Worm (Caenorhabditis elegans) whole organism, late embryonic: ENCODE measurements around the gene srh-38.
"Not testable (repeated sequence)": the region's sequence is repeated elsewhere in the genome, so short reads cannot be mapped to it uniquely, and the experiment has no call there.

Experiments
- C38D4.7 ChIP-seq: fragments of 200-800 bp; sonication (Bioruptor generic); optimal IDR thresholded peaks from 2 replicates; lab custom pipeline; 2018; ENCODE audit warnings: mild to moderate bottlenecking, missing genetic modification characterization, moderate library complexity, missing compliant biosample characterization
- K09A11.1 ChIP-seq: sonication (generic microtip); optimal IDR thresholded peaks from 2 replicates; lab custom pipeline; 2017; ENCODE audit warnings: antibody characterized with exemption, mild to moderate bottlenecking, missing genetic modification characterization, missing compliant biosample characterization; ENCODE audit not compliant: insufficient read depth
- T23F11.4 ChIP-seq: fragments of 200-800 bp; sonication (Bioruptor generic); optimal IDR thresholded peaks from 2 replicates; lab custom pipeline; 2018; ENCODE audit warnings: mild to moderate bottlenecking, missing genetic modification characterization, missing compliant biosample characterization
- ceh-22 ChIP-seq: sonication (generic microtip); optimal IDR thresholded peaks from 2 replicates; lab custom pipeline; 2017; ENCODE audit warnings: missing biosample characterization, missing genetic modification characterization
- ceh-24 ChIP-seq: sonication (generic microtip); optimal IDR thresholded peaks from 2 replicates; lab custom pipeline; 2016; ENCODE audit warnings: mild to moderate bottlenecking, missing genetic modification characterization, missing compliant biosample characterization
- ceh-30 ChIP-seq: fragments of 150-350 bp; optimal IDR thresholded peaks from 2 replicates; lab custom pipeline; 2014; ENCODE audit warnings: missing biosample characterization, missing genetic modification characterization
- ceh-31 ChIP-seq: sonication (generic microtip); optimal IDR thresholded peaks from 2 replicates; lab custom pipeline; 2016; ENCODE audit warnings: missing genetic modification characterization, missing compliant biosample characterization
- ceh-6 ChIP-seq: fragments of 200-800 bp; sonication (Bioruptor generic); optimal IDR thresholded peaks from 2 replicates; lab custom pipeline; 2018; ENCODE audit warnings: mild to moderate bottlenecking, missing genetic modification characterization, missing compliant biosample characterization
- elt-4 ChIP-seq: sonication (generic microtip); optimal IDR thresholded peaks from 2 replicates; lab custom pipeline; 2016; ENCODE audit warnings: missing genetic modification characterization, missing compliant biosample characterization
- gmeb-2 ChIP-seq: sonication (generic microtip); optimal IDR thresholded peaks from 2 replicates; lab custom pipeline; 2016; ENCODE audit warnings: missing genetic modification characterization, inconsistent platforms, missing compliant biosample characterization
- hlh-15 ChIP-seq: sonication (generic microtip); optimal IDR thresholded peaks from 2 replicates; lab custom pipeline; 2016; ENCODE audit warnings: missing genetic modification characterization, missing compliant biosample characterization
- hlh-30 ChIP-seq: sonication (generic microtip); optimal IDR thresholded peaks from 2 replicates; lab custom pipeline; 2017; ENCODE audit warnings: antibody characterized with exemption, missing genetic modification characterization, missing compliant biosample characterization; ENCODE audit not compliant: insufficient read depth
- hlh-6 ChIP-seq: sonication (generic microtip); optimal IDR thresholded peaks from 2 replicates; lab custom pipeline; 2016; ENCODE audit warnings: missing genotype, missing genetic modification characterization, missing compliant biosample characterization
- hlh-8 ChIP-seq: sonication (generic microtip); optimal IDR thresholded peaks from 2 replicates; lab custom pipeline; 2016; ENCODE audit warnings: missing genotype, missing genetic modification characterization, missing compliant biosample characterization
- lim-6 ChIP-seq: sonication (generic microtip); optimal IDR thresholded peaks from 2 replicates; lab custom pipeline; 2016; ENCODE audit warnings: missing genetic modification characterization, missing compliant biosample characterization
- lin-11 ChIP-seq: fragments of 200-800 bp; sonication (Bioruptor generic); optimal IDR thresholded peaks from 2 replicates; lab custom pipeline; 2018; ENCODE audit warnings: mild to moderate bottlenecking, missing genetic modification characterization, missing compliant biosample characterization
- mec-3 ChIP-seq: sonication (generic microtip); optimal IDR thresholded peaks from 2 replicates; lab custom pipeline; 2016; ENCODE audit warnings: borderline replicate concordance, missing genetic modification characterization, missing compliant biosample characterization
- npax-4 ChIP-seq: sonication (generic microtip); optimal IDR thresholded peaks from 2 replicates; lab custom pipeline; 2016; ENCODE audit warnings: missing genetic modification characterization, missing compliant biosample characterization
- odd-2 ChIP-seq: sonication (generic microtip); optimal IDR thresholded peaks from 2 replicates; lab custom pipeline; 2017; ENCODE audit warnings: antibody characterized with exemption, mild to moderate bottlenecking, missing genetic modification characterization, missing compliant biosample characterization
- pat-9 ChIP-seq: fragments of 200-800 bp; sonication (Bioruptor generic); optimal IDR thresholded peaks from 2 replicates; lab custom pipeline; 2018; ENCODE audit warnings: mild to moderate bottlenecking, missing genetic modification characterization, moderate library complexity, missing compliant biosample characterization
- pha-2 ChIP-seq: sonication (generic microtip); optimal IDR thresholded peaks from 2 replicates; lab custom pipeline; 2017; ENCODE audit warnings: mild to moderate bottlenecking, missing genetic modification characterization, missing compliant biosample characterization
- pqm-1 ChIP-seq: sonication (generic microtip); optimal IDR thresholded peaks from 2 replicates; lab custom pipeline; 2016; ENCODE audit warnings: missing genetic modification characterization, missing compliant biosample characterization
- ref-2 ChIP-seq: sonication (generic microtip); optimal IDR thresholded peaks from 2 replicates; lab custom pipeline; 2016; ENCODE audit warnings: missing genetic modification characterization, missing compliant biosample characterization
- sdc-2 ChIP-seq: sonication (generic microtip); optimal IDR thresholded peaks from 2 replicates; lab custom pipeline; 2016; ENCODE audit warnings: missing genotype, missing genetic modification characterization, missing compliant biosample characterization
- sox-2 ChIP-seq: fragments of 200-800 bp; sonication (Bioruptor generic); IDR thresholded peaks from 2 replicates; pipeline ENCODE4 v1.3.6; 2022; ENCODE audit warnings: missing genetic modification reagents, missing genetic modification characterization, missing compliant biosample characterization
- sox-4 ChIP-seq: sonication (generic microtip); optimal IDR thresholded peaks from 2 replicates; lab custom pipeline; 2017; ENCODE audit warnings: mild to moderate bottlenecking, missing genetic modification characterization, inconsistent platforms, missing compliant biosample characterization
- syd-9 ChIP-seq: sonication (generic microtip); optimal IDR thresholded peaks from 2 replicates; lab custom pipeline; 2016; ENCODE audit warnings: mild to moderate bottlenecking, missing genetic modification characterization, moderate library complexity, missing compliant biosample characterization
- tbx-2 ChIP-seq: sonication (generic microtip); optimal IDR thresholded peaks from 2 replicates; lab custom pipeline; 2016; ENCODE audit warnings: missing genetic modification characterization, missing compliant biosample characterization
- unc-3 ChIP-seq, 2 experiments: fragments of 200-800 bp in 1 of 2; sonication (Bioruptor generic) in 1 of 2; sonication (generic microtip) in 1 of 2; conservative IDR thresholded peaks in 1 of 2; optimal IDR thresholded peaks in 1 of 2; 2 replicates each; pipeline versions ENCODE4 v1.3.6 to Lab custom; 2016 to 2022; ENCODE audit warnings: missing compliant biosample characterization in 2 of 2, missing genetic modification characterization in 2 of 2, missing genetic modification reagents in 1 of 2
- unc-42 ChIP-seq: sonication (generic microtip); optimal IDR thresholded peaks from 2 replicates; lab custom pipeline; 2016; ENCODE audit warnings: missing genotype, missing genetic modification characterization, missing compliant biosample characterization
- zip-5 ChIP-seq: sonication (generic microtip); optimal IDR thresholded peaks from 2 replicates; lab custom pipeline; 2016; ENCODE audit warnings: missing genetic modification characterization, missing compliant biosample characterization
- ztf-16 ChIP-seq: sonication (generic microtip); optimal IDR thresholded peaks from 2 replicates; lab custom pipeline; 2017; ENCODE audit warnings: missing genetic modification characterization, missing compliant biosample characterization

srh-38 gene

DNA sequence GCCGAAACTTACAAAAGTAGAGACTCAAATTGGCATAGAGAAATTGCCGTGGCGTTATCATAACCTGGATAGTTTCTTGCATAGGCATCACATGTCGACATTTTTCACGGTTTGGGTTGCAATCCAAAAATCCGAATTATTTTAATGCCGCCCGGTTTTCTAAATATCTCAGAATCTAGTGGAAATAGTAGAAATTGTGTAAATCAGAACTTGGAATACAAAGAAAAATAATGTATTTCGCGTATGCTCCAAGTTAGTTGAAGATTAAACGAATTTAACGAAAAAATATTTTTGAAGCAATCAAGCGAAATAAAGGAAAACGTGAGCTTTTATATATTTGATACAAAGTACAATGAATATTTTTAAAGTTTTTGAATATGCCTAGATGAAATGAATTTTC is 38.4 kb upstream of the srh-38 start, which contains the start of gene srw-144:
TSS of gene srw-144 (minus strand) at position 101 of the 400 bp plus-strand sequence.
- TF ChIP-seq syd-9 (tag; lab: Kevin White, UChicago) (no peak), mec-3 (tag; lab: Kevin White, UChicago) (no peak), lim-6 (tag; lab: Kevin White, UChicago) (no peak), elt-4 (tag; lab: Kevin White, UChicago) (no peak), T23F11.4 (no peak)

DNA sequence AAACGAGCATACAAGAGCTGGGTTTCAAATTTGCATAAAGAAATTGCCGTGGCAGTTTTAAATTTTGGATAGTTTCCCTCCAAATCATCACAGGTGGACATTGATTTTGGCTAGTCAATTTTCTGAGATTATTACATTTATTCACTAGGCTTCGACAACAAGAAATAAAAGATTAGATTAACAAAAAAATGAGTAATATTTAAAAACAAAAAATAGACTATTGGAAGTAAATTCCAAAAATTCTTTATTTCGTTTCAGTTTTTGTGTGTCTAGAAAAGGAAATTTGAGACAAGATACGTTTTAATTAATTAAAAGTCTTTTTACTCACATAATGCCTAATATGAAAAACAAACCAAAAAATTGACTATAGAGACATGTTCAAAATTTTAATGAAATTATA is 35.7 kb upstream of the srh-38 start, which contains the start of gene srw-142:
TSS of gene srw-142 (minus strand) at position 101 of the 400 bp plus-strand sequence.
- no peak for TF ChIP-seq ceh-30
- no peak for TF ChIP-seq sox-2
- TF ChIP-seq sox-4 (tag; lab: Kevin White, UChicago) = no peak
- TF ChIP-seq pha-2 (tag; lab: Kevin White, UChicago) = no peak
- TF ChIP-seq gmeb-2 (tag; lab: Kevin White, UChicago) = no peak
- TF ChIP-seq unc-42 = no peak
- no peak for TF ChIP-seq hlh-30 (tag; lab: Kevin White, UChicago)
- TF ChIP-seq K09A11.1 (tag; lab: Kevin White, UChicago) = no peak
- no peak for TF ChIP-seq hlh-6
- no peak for TF ChIP-seq ref-2 (tag; lab: Kevin White, UChicago)
- TF ChIP-seq ceh-6 (GFP tag; lab: Kevin White, UChicago) = no peak
- TF ChIP-seq unc-3 (GFP tag; conservative IDR thresholded peaks at IDR 0.05; lab: Robert Waterston, UW) = no peak
- no peak for TF ChIP-seq unc-3 (tag; optimal IDR thresholded peaks at IDR 0.05; lab: Kevin White, UChicago)
- TF ChIP-seq lin-11 (tag; lab: Kevin White, UChicago) = no peak
- no peak for TF ChIP-seq elt-4 (tag; lab: Kevin White, UChicago)
- no peak for TF ChIP-seq pqm-1 (tag; lab: Kevin White, UChicago)
- TF ChIP-seq ceh-22 (tag; lab: Kevin White, UChicago) = no peak
- no peak for TF ChIP-seq pat-9 (tag; lab: Kevin White, UChicago)
- TF ChIP-seq hlh-15 (tag; lab: Kevin White, UChicago) = no peak
- no peak for TF ChIP-seq hlh-8
- no peak for TF ChIP-seq ceh-31 (tag; lab: Kevin White, UChicago)

DNA sequence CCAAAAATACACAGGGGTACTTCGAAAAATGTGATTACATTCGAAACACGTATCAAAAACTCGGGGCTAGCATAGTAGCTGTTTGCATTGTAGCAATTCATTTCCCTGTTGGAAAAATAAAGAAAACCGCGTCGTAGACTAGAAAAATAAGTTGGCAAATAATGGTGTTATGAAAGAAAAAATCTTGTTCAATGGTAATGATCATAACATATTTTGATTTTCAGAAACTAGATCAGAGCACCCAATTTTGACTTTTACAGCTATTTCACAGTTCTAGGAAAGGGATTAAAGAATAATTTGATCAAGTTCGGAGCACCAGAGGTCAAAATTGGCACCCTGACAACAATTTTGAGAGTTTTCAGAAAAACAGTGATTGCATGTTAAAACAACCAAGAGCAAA is 32.8 kb upstream of the srh-38 start, which contains the start of gene srh-248:
TSS of gene srh-248 (minus strand) at position 101 of the 400 bp plus-strand sequence.
- TF ChIP-seq sdc-2; unc-3 (GFP tag; conservative IDR thresholded peaks at IDR 0.05; lab: Robert Waterston, UW); unc-3 (tag; optimal IDR thresholded peaks at IDR 0.05; lab: Kevin White, UChicago); unc-42: not testable (repeated sequence)

DNA sequence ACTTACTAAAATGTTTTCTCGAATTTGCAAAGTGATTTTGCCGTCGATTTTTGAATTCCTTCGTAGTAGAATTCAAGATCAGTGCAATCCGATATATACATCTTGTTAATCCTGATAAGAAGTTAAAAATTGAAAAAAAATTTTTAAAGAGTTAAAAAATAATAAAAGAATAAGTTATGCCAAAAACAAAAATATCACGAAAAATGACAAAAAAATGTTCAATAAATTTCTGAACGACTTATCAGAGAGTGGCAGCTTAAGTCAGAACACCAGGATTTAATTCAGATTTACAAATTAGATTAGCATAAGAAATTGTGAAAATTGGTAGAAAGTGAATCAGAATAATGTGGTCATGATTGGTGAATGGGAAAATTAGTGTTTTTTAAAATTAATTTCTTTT is 29.6 kb upstream of the srh-38 start, which contains the start of gene srw-122:
TSS of gene srw-122 (minus strand) at position 101 of the 400 bp plus-strand sequence.
- TF ChIP-seq ztf-16 (tag; lab: Kevin White, UChicago); unc-3 (GFP tag; conservative IDR thresholded peaks at IDR 0.05; lab: Robert Waterston, UW); unc-3 (tag; optimal IDR thresholded peaks at IDR 0.05; lab: Kevin White, UChicago); zip-5 (tag; lab: Kevin White, UChicago): not testable (repeated sequence)

DNA sequence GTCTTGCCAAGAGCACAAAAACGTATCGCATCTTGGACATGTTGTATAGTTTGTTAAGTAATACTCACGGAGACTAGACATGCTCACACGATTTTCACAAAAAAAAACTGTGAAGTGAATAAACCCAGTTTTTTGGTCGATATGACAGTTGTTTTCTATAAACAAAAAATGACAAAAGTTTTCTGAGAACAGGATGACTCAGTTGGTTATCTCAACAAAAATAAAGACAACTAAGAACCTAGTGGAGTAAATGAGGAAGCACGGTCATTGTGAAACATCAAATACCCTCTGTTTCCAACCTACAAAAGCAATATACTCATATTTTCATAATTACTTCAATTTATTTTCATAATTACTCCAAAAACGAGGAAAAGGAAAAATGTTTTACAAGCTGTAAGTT is 23.1 kb upstream of the srh-38 start, which contains the start of gene srh-87:
TSS of gene srh-87 (minus strand) at position 101 of the 400 bp plus-strand sequence.
- no peak for TF ChIP-seq tbx-2 (tag; lab: Kevin White, UChicago)
- no peak for TF ChIP-seq syd-9 (tag; lab: Kevin White, UChicago)
- TF ChIP-seq npax-4 (tag; lab: Kevin White, UChicago) = no peak

DNA sequence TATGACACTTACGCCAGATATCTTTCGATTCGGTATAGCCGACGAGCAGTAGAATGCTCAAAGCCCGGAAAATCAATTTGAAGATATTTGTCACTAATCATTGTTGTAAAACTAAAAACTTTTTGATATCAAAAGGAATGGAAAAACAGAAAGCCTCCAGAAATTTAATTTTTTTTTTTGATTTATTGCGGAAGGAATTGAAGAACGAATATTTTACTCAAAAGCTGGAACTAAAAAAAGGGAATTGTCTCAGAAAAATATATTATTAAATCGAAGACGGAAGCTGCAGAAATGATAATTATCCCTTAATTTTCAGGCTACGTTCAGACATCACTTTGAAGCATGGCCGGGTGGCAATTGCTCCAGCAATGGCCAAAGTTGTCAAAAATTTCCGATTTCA is 21.4 kb upstream of the srh-38 start, which contains the start of gene srw-137:
TSS of gene srw-137 (minus strand) at position 101 of the 400 bp plus-strand sequence.
- TF ChIP-seq ceh-31 (tag; lab: Kevin White, UChicago) = no peak
- no peak for TF ChIP-seq ceh-22 (tag; lab: Kevin White, UChicago)
- no peak for TF ChIP-seq zip-5 (tag; lab: Kevin White, UChicago)
- no peak for TF ChIP-seq odd-2 (tag; lab: Kevin White, UChicago)
- no peak for TF ChIP-seq hlh-6
- TF ChIP-seq syd-9 (tag; lab: Kevin White, UChicago) = no peak
- no peak for TF ChIP-seq ceh-24 (tag; lab: Kevin White, UChicago)
- no peak for TF ChIP-seq C38D4.7
- no peak for TF ChIP-seq ref-2 (tag; lab: Kevin White, UChicago)
